Worm (Caenorhabditis elegans) whole organism, L4 larva: ENCODE data around the gene K11D12.11.

Experiments
- F44E2.7 ChIP-seq: fragments of 200-800 bp; sonication (Bioruptor generic); IDR thresholded peaks from 2 replicates; pipeline ENCODE4 v2.1.2; 2022; ENCODE audit warnings: missing genetic modification characterization, missing compliant biosample characterization
- T20F7.1 ChIP-seq: fragments of 200-800 bp; sonication (Bioruptor generic); optimal IDR thresholded peaks from 2 replicates; lab custom pipeline; 2018; ENCODE audit warnings: mild to moderate bottlenecking, missing genetic modification characterization, missing compliant biosample characterization
- Y75B8A.6 ChIP-seq: fragments of 200-800 bp; sonication (Bioruptor generic); IDR thresholded peaks from 2 replicates; pipeline ENCODE4 v1.3.6; 2022; ENCODE audit warnings: missing genetic modification reagents, missing genetic modification characterization, missing compliant biosample characterization
- aha-1 ChIP-seq: fragments of 150-350 bp; peaks from one replicate; lab custom pipeline; 2014; ENCODE audit warnings: missing biosample characterization, missing genetic modification characterization
- aly-2 ChIP-seq: sonication (generic microtip); optimal IDR thresholded peaks from 2 replicates; lab custom pipeline; 2018; ENCODE audit warnings: missing biosample characterization, missing genetic modification characterization
- cey-2 ChIP-seq: sonication (generic microtip); optimal IDR thresholded peaks from 3 replicates; lab custom pipeline; 2017; ENCODE audit warnings: missing genetic modification characterization, mild to moderate bottlenecking, missing compliant biosample characterization, antibody characterized with exemption, borderline replicate concordance; ENCODE audit not compliant: insufficient read depth
- daf-12 ChIP-seq: fragments of 150-350 bp; optimal IDR thresholded peaks from 2 replicates; lab custom pipeline; 2014; ENCODE audit warnings: missing biosample characterization, missing genetic modification reagents, missing genetic modification characterization
- daf-16 ChIP-seq, 3 experiments: sonication (generic microtip); optimal IDR thresholded peaks; 2 replicates each; lab custom pipeline; 2016 to 2017; ENCODE audit warnings: missing genetic modification characterization in 3 of 3, missing genetic modification reagents in 3 of 3, mild to moderate bottlenecking in 2 of 3, missing compliant biosample characterization in 2 of 3, missing biosample characterization in 1 of 3, moderate library complexity in 1 of 3
- daf-8 ChIP-seq: fragments of 200-800 bp; sonication (Bioruptor generic); IDR thresholded peaks from 2 replicates; pipeline ENCODE4 v1.3.6; 2022; ENCODE audit warnings: missing genetic modification characterization, missing compliant biosample characterization
- dmd-6 ChIP-seq: fragments of 200-800 bp; sonication (Bioruptor generic); IDR thresholded peaks from 2 replicates; pipeline ENCODE4 v1.3.6; 2022; ENCODE audit warnings: missing genetic modification reagents, missing genetic modification characterization, missing compliant biosample characterization
- dpl-1 ChIP-seq: fragments of 150-350 bp; optimal IDR thresholded peaks from 2 replicates; lab custom pipeline; 2014; ENCODE audit warnings: missing biosample characterization, missing genetic modification reagents, missing genetic modification characterization
- dve-1 ChIP-seq: sonication (generic microtip); optimal IDR thresholded peaks from 2 replicates; lab custom pipeline; 2017; ENCODE audit warnings: antibody characterized with exemption, mild to moderate bottlenecking, missing genetic modification characterization, missing compliant biosample characterization; ENCODE audit not compliant: insufficient read depth
- egl-43 ChIP-seq: fragments of 200-800 bp; sonication (Bioruptor generic); IDR thresholded peaks from 2 replicates; pipeline ENCODE4 v1.3.6; 2022; ENCODE audit warnings: missing genetic modification reagents, missing genetic modification characterization, missing compliant biosample characterization
- fos-1 ChIP-seq: fragments of 150-350 bp; optimal IDR thresholded peaks from 2 replicates; lab custom pipeline; 2014; ENCODE audit warnings: missing biosample characterization, missing genetic modification characterization
- hif-1 ChIP-seq, 2 experiments: sonication (generic microtip); optimal IDR thresholded peaks; 2 replicates each; lab custom pipeline; 2016 to 2017; ENCODE audit warnings: missing compliant biosample characterization in 2 of 2, missing genetic modification characterization in 2 of 2, missing genetic modification reagents in 2 of 2, missing genotype in 2 of 2, mild to moderate bottlenecking in 1 of 2
- hlh-11 ChIP-seq: fragments of 200-800 bp; sonication (Bioruptor generic); optimal IDR thresholded peaks from 2 replicates; lab custom pipeline; 2018; ENCODE audit warnings: mild to moderate bottlenecking, missing genetic modification characterization, missing compliant biosample characterization
- hlh-30 ChIP-seq: sonication (generic microtip); optimal IDR thresholded peaks from 2 replicates; lab custom pipeline; 2017; ENCODE audit warnings: antibody characterized with exemption, mild to moderate bottlenecking, missing genetic modification characterization, missing compliant biosample characterization; ENCODE audit not compliant: insufficient read depth
- jun-1 ChIP-seq: fragments of 150-350 bp; optimal IDR thresholded peaks from 2 replicates; lab custom pipeline; 2014; ENCODE audit warnings: missing biosample characterization, missing genetic modification reagents, missing genetic modification characterization
- lin-1 ChIP-seq: fragments of 200-800 bp; sonication (Bioruptor generic); IDR thresholded peaks from 2 replicates; pipeline ENCODE4 v1.3.6; 2022; ENCODE audit warnings: missing genetic modification reagents, missing genetic modification characterization, missing compliant biosample characterization
- lsy-2 ChIP-seq, 2 experiments: fragments of 150-350 bp in 1 of 2; sonication (generic microtip) in 1 of 2; optimal IDR thresholded peaks; 2 replicates each; lab custom pipeline; 2014 to 2017; ENCODE audit warnings: missing biosample characterization in 2 of 2, missing genetic modification characterization in 2 of 2
- madf-5 ChIP-seq, 2 experiments: fragments of 200-800 bp; sonication (Bioruptor generic); IDR thresholded peaks; 2 replicates each; pipeline ENCODE4 v1.3.6; 2022; ENCODE audit warnings: missing compliant biosample characterization in 2 of 2, missing genetic modification characterization in 2 of 2
- mdl-1 ChIP-seq, 2 experiments: fragments of 150-350 bp in 1 of 2; sonication (generic microtip) in 1 of 2; optimal IDR thresholded peaks; 2 replicates each; lab custom pipeline; 2014 to 2017; ENCODE audit warnings: missing biosample characterization in 2 of 2, missing genetic modification characterization in 2 of 2
- mep-1 ChIP-seq: fragments of 150-350 bp; sonication (generic microtip); optimal IDR thresholded peaks from 3 replicates; lab custom pipeline; 2014; ENCODE audit warnings: missing biosample characterization, missing genetic modification characterization
- mes-2 ChIP-seq: sonication (generic microtip); optimal IDR thresholded peaks from 2 replicates; lab custom pipeline; 2016; ENCODE audit warnings: missing genotype, mild to moderate bottlenecking, missing genetic modification characterization, missing compliant biosample characterization; ENCODE audit not compliant: poor library complexity, severe bottlenecking
- mxl-3 ChIP-seq: fragments of 200-800 bp; sonication (Bioruptor generic); optimal IDR thresholded peaks from 2 replicates; lab custom pipeline; 2018; ENCODE audit warnings: mild to moderate bottlenecking, missing genetic modification characterization, missing compliant biosample characterization
- nhr-10 ChIP-seq: fragments of 150-350 bp; optimal IDR thresholded peaks from 2 replicates; lab custom pipeline; 2014; ENCODE audit warnings: missing biosample characterization, missing genetic modification characterization
- nhr-102 ChIP-seq: sonication (generic microtip); optimal IDR thresholded peaks from 2 replicates; lab custom pipeline; 2016; ENCODE audit warnings: mild to moderate bottlenecking, missing genetic modification characterization, moderate library complexity, missing compliant biosample characterization
- nhr-28 ChIP-seq: fragments of 150-350 bp; optimal IDR thresholded peaks from 2 replicates; lab custom pipeline; 2014; ENCODE audit warnings: missing biosample characterization, missing genetic modification characterization
- nhr-6 ChIP-seq: fragments of 150-350 bp; optimal IDR thresholded peaks from 2 replicates; lab custom pipeline; 2014; ENCODE audit warnings: missing biosample characterization, missing genetic modification characterization
- nhr-77 ChIP-seq: fragments of 150-350 bp; optimal IDR thresholded peaks from 2 replicates; lab custom pipeline; 2014; ENCODE audit warnings: missing biosample characterization, missing genetic modification characterization
- pqm-1 ChIP-seq: sonication (generic microtip); optimal IDR thresholded peaks from 2 replicates; lab custom pipeline; 2017; ENCODE audit warnings: missing biosample characterization, missing genetic modification characterization
- saeg-2 ChIP-seq: fragments of 200-800 bp; sonication (Bioruptor generic); IDR thresholded peaks from 2 replicates; pipeline ENCODE4 v1.3.6; 2022; ENCODE audit warnings: missing genetic modification reagents, missing genetic modification characterization, missing compliant biosample characterization
- skn-1 ChIP-seq: fragments of 150-350 bp; optimal IDR thresholded peaks from 2 replicates; lab custom pipeline; 2014; ENCODE audit warnings: missing biosample characterization, missing genetic modification characterization
- snpc-1.2 ChIP-seq: fragments of 200-800 bp; sonication (Bioruptor generic); IDR thresholded peaks from 2 replicates; pipeline ENCODE4 v1.3.6; 2022; ENCODE audit warnings: missing genetic modification reagents, missing genetic modification characterization, missing compliant biosample characterization
- unc-39 ChIP-seq: sonication (generic microtip); optimal IDR thresholded peaks from 2 replicates; lab custom pipeline; 2017; ENCODE audit warnings: missing biosample characterization, missing genetic modification characterization
- zag-1 ChIP-seq: fragments of 150-350 bp; optimal IDR thresholded peaks from 2 replicates; lab custom pipeline; 2014; ENCODE audit warnings: missing biosample characterization, missing genetic modification characterization
- zip-2 ChIP-seq: fragments of 150-350 bp; optimal IDR thresholded peaks from 2 replicates; lab custom pipeline; 2014; ENCODE audit warnings: missing biosample characterization, missing genetic modification characterization
- ztf-11 ChIP-seq: fragments of 150-350 bp; optimal IDR thresholded peaks from 2 replicates; lab custom pipeline; 2014; ENCODE audit warnings: missing biosample characterization, missing genetic modification characterization
- ztf-7 ChIP-seq: fragments of 150-350 bp; optimal IDR thresholded peaks from 2 replicates; lab custom pipeline; 2014; ENCODE audit warnings: missing biosample characterization, missing genetic modification characterization

The K11D12.11 gene

ce11 chrV:5080853-5081338 is 41.5 kb upstream of the K11D12.11 start, which contains the start of gene Y58A7A.3:
TSS of gene Y58A7A.3 (minus strand) at chrV:5080903.
- peak; percentile 43 for TF ChIP-seq mep-1 (tag; lab: Kevin White, UChicago)
- peak; percentile 100 for TF ChIP-seq zip-2 (tag; lab: Kevin White, UChicago)
- TF ChIP-seq snpc-1.2 (GFP tag; lab: Robert Waterston, UW) = no peak
- TF ChIP-seq ztf-7 (tag; lab: Kevin White, UChicago) = peak; percentile 98
- TF ChIP-seq aly-2 (tag; lab: Kevin White, UChicago) = no peak
- peak in 1 of 2 experiments; percentile 67 for TF ChIP-seq mdl-1 (tag; optimal IDR thresholded peaks at IDR 0.05; lab: Kevin White, UChicago)
- TF ChIP-seq nhr-6 (tag; lab: Kevin White, UChicago) = peak; percentile 19
- TF ChIP-seq Y75B8A.6 (GFP tag; lab: Robert Waterston, UW) = no peak
- peak; percentile 57 for TF ChIP-seq dve-1 (tag; lab: Kevin White, UChicago)
- TF ChIP-seq nhr-102 (tag; lab: Kevin White, UChicago) = peak; percentile 31
- no peak for TF ChIP-seq lin-1 (GFP tag; lab: Robert Waterston, UW)
- TF ChIP-seq daf-16 (GFP tag; optimal IDR thresholded peaks at IDR 0.05; lab: Kevin White, UChicago) = no peak
- TF ChIP-seq daf-16 (tag; optimal IDR thresholded peaks at IDR 0.05; lab: Kevin White, UChicago) = peak; percentile 64
- TF ChIP-seq nhr-77 (tag; lab: Kevin White, UChicago) = peak; percentile 30
- TF ChIP-seq hif-1 (tag; optimal IDR thresholded peaks at IDR 0.05; lab: Kevin White, UChicago) = peak in 1 of 2 experiments; percentile 54
- no peak for TF ChIP-seq saeg-2 (GFP tag; lab: Robert Waterston, UW)
- TF ChIP-seq zag-1 = no peak
- TF ChIP-seq T20F7.1 (GFP tag; lab: Kevin White, UChicago) = peak; percentile 61
- TF ChIP-seq mes-2 (tag; lab: Kevin White, UChicago) = peak; percentile 54
- TF ChIP-seq unc-39 (tag; lab: Kevin White, UChicago) = no peak
- TF ChIP-seq nhr-28 = peak; percentile 93
- TF ChIP-seq dpl-1 (GFP tag; lab: Kevin White, UChicago) = peak; percentile 20
- peak; percentile 37; the same call in 1 of the 2 replicates for TF ChIP-seq dmd-6 (GFP tag; lab: Robert Waterston, UW)
- peak; percentile 56 for TF ChIP-seq hlh-11 (tag; lab: Kevin White, UChicago)
- TF ChIP-seq daf-8 (GFP tag; lab: Robert Waterston, UW) = no peak
- no peak for TF ChIP-seq daf-12 (tag; lab: Kevin White, UChicago)
- TF ChIP-seq hlh-30 (tag; lab: Kevin White, UChicago) = peak; percentile 48
- TF ChIP-seq lsy-2 (tag; optimal IDR thresholded peaks at IDR 0.05; lab: Kevin White, UChicago) = peak in 1 of 2 experiments; percentile 68
- TF ChIP-seq aha-1 = peak; percentile 66
- TF ChIP-seq mxl-3 (GFP tag; lab: Kevin White, UChicago) = peak; percentile 32
- TF ChIP-seq pqm-1 (tag; lab: Kevin White, UChicago) = peak; percentile 43
- TF ChIP-seq egl-43 (GFP tag; lab: Robert Waterston, UW) = no peak

DNA sequence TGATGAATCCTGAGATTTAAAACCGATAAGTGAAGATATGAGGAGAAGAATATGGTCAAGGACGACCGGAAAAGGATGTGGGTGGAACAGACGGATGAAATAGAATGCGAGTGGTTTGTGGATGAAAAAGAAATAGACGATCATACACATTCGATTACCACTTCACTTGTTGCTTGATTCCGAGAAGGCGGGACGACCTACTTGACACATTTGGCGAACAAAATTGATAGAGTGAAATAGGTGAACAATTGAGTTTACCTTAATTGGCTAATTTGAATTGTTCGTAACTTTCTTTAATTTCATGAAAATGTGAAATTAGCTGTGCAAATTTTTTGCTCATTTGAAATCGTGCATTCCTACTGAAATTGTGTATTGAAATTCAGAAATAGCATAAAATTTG is 32.7 kb upstream of the K11D12.11 start, which contains the start of gene Y58A7A.2:
Y58A7A.2 (minus strand) TSS at position 101 of the 400 bp plus-strand sequence.
- no peak for TF ChIP-seq dve-1 (tag; lab: Kevin White, UChicago)
- no peak for TF ChIP-seq snpc-1.2 (GFP tag; lab: Robert Waterston, UW)
- no peak for TF ChIP-seq F44E2.7 (GFP tag; lab: Robert Waterston, UW)
- TF ChIP-seq jun-1 (tag; lab: Kevin White, UChicago) = no peak
- TF ChIP-seq fos-1 = no peak
- TF ChIP-seq skn-1 (tag; lab: Kevin White, UChicago) = no peak
- TF ChIP-seq madf-5 (GFP tag; IDR thresholded peaks at IDR 0.05; lab: Robert Waterston, UW) = no peak
- no peak for TF ChIP-seq nhr-10 (tag; lab: Kevin White, UChicago)
- TF ChIP-seq saeg-2 (GFP tag; lab: Robert Waterston, UW) = no peak
- TF ChIP-seq hlh-30 (tag; lab: Kevin White, UChicago) = no peak
- no peak for TF ChIP-seq ztf-11
- no peak for TF ChIP-seq cey-2 (tag; lab: Kevin White, UChicago)
- no peak for TF ChIP-seq unc-39 (tag; lab: Kevin White, UChicago)
- no peak for TF ChIP-seq nhr-77 (tag; lab: Kevin White, UChicago)
- TF ChIP-seq, all 104 proteins: peak for 0
